Fruit fly (Drosophila melanogaster) whole organism, adult: ENCODE measurements around the gene Cfp1.
A peak's percentile ranks its signal among the peaks of the same experiment; 100 is the strongest.

Experiments
- CG14711 ChIP-seq: fragments of 200-800 bp; sonication (Bioruptor generic); optimal IDR thresholded peaks from 2 replicates; lab custom pipeline; 2018; ENCODE audit warnings: missing biosample characterization, mild to moderate bottlenecking, missing genetic modification characterization, moderate library complexity
- CG1620 ChIP-seq: fragments of 200-800 bp; sonication (Bioruptor generic); optimal IDR thresholded peaks from 2 replicates; lab custom pipeline; 2016; ENCODE audit warnings: missing biosample characterization, missing genetic modification characterization
- CG33017 ChIP-seq: fragments of 200-800 bp; sonication (Bioruptor generic); optimal IDR thresholded peaks from 2 replicates; lab custom pipeline; 2018; ENCODE audit warnings: missing biosample characterization, mild to moderate bottlenecking, missing genetic modification characterization, moderate library complexity
- CG5204 ChIP-seq: fragments of 200-800 bp; sonication (Bioruptor generic); optimal IDR thresholded peaks from 2 replicates; lab custom pipeline; 2016; ENCODE audit warnings: missing biosample characterization, missing genetic modification characterization
- CG7101 ChIP-seq: fragments of 200-800 bp; sonication (Bioruptor generic); optimal IDR thresholded peaks from 2 replicates; lab custom pipeline; 2018; ENCODE audit warnings: missing biosample characterization, mild to moderate bottlenecking, missing genetic modification characterization, moderate library complexity
- Clk ChIP-seq: fragments of 200-800 bp; sonication (Bioruptor generic); optimal IDR thresholded peaks from 2 replicates; lab custom pipeline; 2017; ENCODE audit warnings: missing biosample characterization, missing genetic modification characterization
- Hr96 ChIP-seq: fragments of 200-800 bp; sonication (Bioruptor generic); optimal IDR thresholded peaks from 2 replicates; lab custom pipeline; 2016; ENCODE audit warnings: missing biosample characterization, missing genetic modification characterization
- Mnt ChIP-seq: fragments of 200-800 bp; sonication (Bioruptor generic); optimal IDR thresholded peaks from 2 replicates; lab custom pipeline; 2016; ENCODE audit warnings: missing biosample characterization, mild to moderate bottlenecking, missing genetic modification characterization
- bab1 ChIP-seq: fragments of 200-800 bp; sonication (Bioruptor generic); optimal IDR thresholded peaks from 3 replicates; lab custom pipeline; 2019; ENCODE audit warnings: missing biosample characterization, mild to moderate bottlenecking, missing genetic modification characterization, moderate library complexity
- cic ChIP-seq: fragments of 200-800 bp; sonication (Bioruptor generic); optimal IDR thresholded peaks from 2 replicates; lab custom pipeline; 2017; ENCODE audit warnings: missing biosample characterization, mild to moderate bottlenecking, missing genetic modification characterization, moderate library complexity
- cnc ChIP-seq, 2 experiments: fragments of >200 bp; optimal IDR thresholded peaks; 2 replicates each; lab custom pipeline; 2017
- kay ChIP-seq: fragments of 200-800 bp; sonication (Bioruptor generic); peaks from one replicate; lab custom pipeline; 2016; ENCODE audit warnings: missing biosample characterization, missing genetic modification characterization, borderline replicate concordance
- ovo ChIP-seq: fragments of 200-800 bp; sonication (Bioruptor generic); optimal IDR thresholded peaks from 2 replicates; lab custom pipeline; 2016; ENCODE audit warnings: missing biosample characterization, missing genetic modification characterization
- pad ChIP-seq: fragments of 200-800 bp; sonication (Bioruptor generic); optimal IDR thresholded peaks from 3 replicates; lab custom pipeline; 2017; ENCODE audit warnings: missing biosample characterization, missing genetic modification characterization, mild to moderate bottlenecking, moderate library complexity, missing genetic modification reagents
- tj ChIP-seq: fragments of 200-800 bp; sonication (Bioruptor generic); optimal IDR thresholded peaks from 3 replicates; lab custom pipeline; 2017; ENCODE audit warnings: missing biosample characterization, mild to moderate bottlenecking, missing genetic modification characterization, moderate library complexity

The Cfp1 gene

DNA sequence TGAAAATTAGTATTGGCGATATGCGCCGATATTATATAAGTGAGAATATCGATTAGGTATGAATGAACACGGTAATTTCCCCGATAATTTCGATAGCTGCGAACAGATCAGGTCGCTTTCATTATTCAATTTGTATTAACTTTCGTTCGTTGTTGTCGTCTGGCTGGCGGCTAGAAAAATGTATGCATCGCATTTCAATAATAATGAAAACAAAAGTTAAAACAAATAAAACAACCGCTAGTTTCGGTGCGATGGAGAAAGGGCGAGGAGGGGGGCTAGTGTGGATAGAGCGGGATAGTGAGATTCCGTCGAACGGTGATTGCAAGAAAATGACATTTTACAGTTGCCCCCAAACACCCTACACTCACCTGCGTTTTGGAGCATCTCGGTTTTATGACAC is 48.3 kb downstream of the Cfp1 start:
- TF ChIP-seq ovo (GFP tag; lab: Kevin White, UChicago) (peak; percentile 30), CG1620 (GFP tag; lab: Kevin White, UChicago) (no peak), Hr96 (GFP tag; lab: Kevin White, UChicago) (no peak), pad (GFP tag; lab: Kevin White, UChicago) (no peak)

- no peak for TF ChIP-seq cnc (optimal IDR thresholded peaks at IDR 0.05; lab: Kevin White, UChicago)
- peak; percentile 17 for TF ChIP-seq CG5204
These were observed 49.6 kb downstream of the Cfp1 start, which contains the start of gene t for dm6 chrX:9223182-9223581. t (minus strand) TSS chrX:9223257.

DNA sequence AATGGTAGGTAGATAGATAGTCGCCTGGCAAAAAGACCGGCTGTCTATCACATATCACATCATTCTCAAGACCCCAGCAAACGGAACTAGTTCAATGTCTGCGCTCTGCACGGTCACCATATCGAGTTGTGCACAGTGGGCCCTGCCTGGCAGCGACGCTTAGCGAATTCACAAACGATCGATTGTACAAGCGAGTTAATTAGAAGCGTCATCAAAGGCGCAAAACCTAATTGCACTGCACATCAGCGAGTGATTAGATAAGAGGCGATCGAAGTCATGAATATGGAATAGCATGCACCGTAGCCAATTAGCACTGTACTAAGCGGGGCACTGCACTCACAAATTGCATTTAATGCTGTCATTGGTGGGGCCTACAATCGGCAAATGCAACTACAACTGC is 52.3 kb downstream of the Cfp1 start:
- TF ChIP-seq Clk (GFP tag; lab: Kevin White, UChicago) (no peak), bab1 (GFP tag; lab: Kevin White, UChicago) (peak; percentile 26), tj (GFP tag; lab: Kevin White, UChicago) (no peak), Mnt (GFP tag; lab: Kevin White, UChicago) (no peak), CG33017 (tag; lab: Kevin White, UChicago) (peak; percentile 9), ovo (GFP tag; lab: Kevin White, UChicago) (no peak), CG7101 (no peak), CG5204 (no peak), CG14711 (tag; lab: Kevin White, UChicago) (no peak), kay (GFP tag; lab: Kevin White, UChicago) (no peak), cic (GFP tag; lab: Kevin White, UChicago) (no peak)
